Worm (Caenorhabditis elegans): ENCODE data around the gene F54D10.9.

DNA sequence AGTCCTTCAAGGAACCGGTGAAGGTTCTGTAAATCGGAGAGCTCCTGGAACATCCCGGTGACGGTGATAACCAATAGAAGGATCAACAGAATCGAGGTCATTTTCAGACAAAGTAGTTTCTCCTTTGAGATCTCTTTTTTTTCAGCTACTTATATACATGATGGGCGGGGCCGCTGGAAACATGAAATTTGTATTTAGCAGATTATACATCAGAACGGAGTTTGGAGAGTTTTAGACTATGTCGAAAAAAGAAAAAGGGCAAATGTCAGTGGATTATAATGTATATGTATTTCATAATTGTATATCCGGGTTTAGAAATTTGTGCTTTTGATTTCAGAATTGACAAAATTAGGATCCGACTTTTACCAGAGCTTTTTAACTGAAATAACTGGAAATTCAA, 29.1 kb downstream of the F54D10.9 start, which contains the start of gene ins-32:
- no peak for TF ChIP-seq med-1 (GFP tag; optimal IDR thresholded peaks at IDR 0.05; ENCODE audit: insufficient read depth)
- TF ChIP-seq ztf-23 (GFP tag; IDR thresholded peaks at IDR 0.05): no peak
- TF ChIP-seq ref-1 (GFP tag; conservative IDR thresholded peaks at IDR 0.05): no peak
